Worm (Caenorhabditis elegans): ENCODE data around the gene F32G8.2.

The F32G8.2 gene

ce11 chrV:10549717-10550116, at the start of gene F32G8.2:
Gene F32G8.2 (plus strand): TSS chrV:10550017.
- TF ChIP-seq ceh-14 (tag; optimal IDR thresholded peaks at IDR 0.05) (no peak), zip-5 (tag; optimal IDR thresholded peaks at IDR 0.05) (no peak), pros-1 (tag; optimal IDR thresholded peaks at IDR 0.05) (no peak), hlh-30 (tag; optimal IDR thresholded peaks at IDR 0.05; ENCODE audit: insufficient read depth) (no peak), ceh-30 (tag; optimal IDR thresholded peaks at IDR 0.05) (no peak), unc-42 (tag; optimal IDR thresholded peaks at IDR 0.05) (no peak), nhr-232 (tag; optimal IDR thresholded peaks at IDR 0.05) (no peak), ttx-3 (tag; optimal IDR thresholded peaks at IDR 0.05) (no peak), hlh-15 (tag; optimal IDR thresholded peaks at IDR 0.05) (no peak), ceh-9 (tag; optimal IDR thresholded peaks at IDR 0.05) (no peak), hlh-8 (tag; optimal IDR thresholded peaks at IDR 0.05) (no peak), ceh-31 (tag; optimal IDR thresholded peaks at IDR 0.05) (no peak), ceh-6 (GFP tag; optimal IDR thresholded peaks at IDR 0.05) (no peak), pqm-1 (tag; optimal IDR thresholded peaks at IDR 0.05) (no peak)

- no peak for TF ChIP-seq ztf-16 (tag; optimal IDR thresholded peaks at IDR 0.05)
- TF ChIP-seq che-1 (tag; optimal IDR thresholded peaks at IDR 0.05): no peak
- TF ChIP-seq hlh-8 (tag; optimal IDR thresholded peaks at IDR 0.05): no peak
- TF ChIP-seq ref-2 (tag; optimal IDR thresholded peaks at IDR 0.05): no peak
- TF ChIP-seq dve-1 (tag; optimal IDR thresholded peaks at IDR 0.05): no peak
- no peak for TF ChIP-seq ceh-24 (tag; optimal IDR thresholded peaks at IDR 0.05)
Measured at ce11 chrV:10501295-10501694, 48.5 kb upstream of the F32G8.2 start, which contains the start of gene C35A5.3. Gene C35A5.3 (minus strand): TSS chrV:10501395.

- TF ChIP-seq C08G9.2 (tag; optimal IDR thresholded peaks at IDR 0.05) (no peak), fax-1 (tag; optimal IDR thresholded peaks at IDR 0.05) (no peak), unc-42 (tag; optimal IDR thresholded peaks at IDR 0.05) (no peak), unc-3 (GFP tag; conservative IDR thresholded peaks at IDR 0.05) (no peak), unc-3 (tag; optimal IDR thresholded peaks at IDR 0.05) (no peak), pros-1 (tag; optimal IDR thresholded peaks at IDR 0.05) (no peak)
Measured at ce11 chrV:10503011-10503410, 46.8 kb upstream of the F32G8.2 start, which contains the start of gene C35A5.11. Gene C35A5.11 (minus strand): TSS chrV:10503111.

- TF ChIP-seq Y22D7AL.16 (tag; optimal IDR thresholded peaks at IDR 0.05) (no peak), ceh-18 (tag; optimal IDR thresholded peaks at IDR 0.05) (no peak), unc-3 (GFP tag; conservative IDR thresholded peaks at IDR 0.05) (no peak), unc-3 (tag; optimal IDR thresholded peaks at IDR 0.05) (no peak), elt-2 (tag; optimal IDR thresholded peaks at IDR 0.05) (no peak), odd-2 (tag; optimal IDR thresholded peaks at IDR 0.05) (no peak), pros-1 (tag; optimal IDR thresholded peaks at IDR 0.05) (no peak), pat-9 (tag; optimal IDR thresholded peaks at IDR 0.05) (no peak), hlh-6 (tag; optimal IDR thresholded peaks at IDR 0.05) (no peak), fkh-10 (GFP tag; optimal IDR thresholded peaks at IDR 0.05) (no peak), F13H6.1 (tag; optimal IDR thresholded peaks at IDR 0.05) (no peak), che-1 (tag; optimal IDR thresholded peaks at IDR 0.05) (no peak), fax-1 (tag; optimal IDR thresholded peaks at IDR 0.05) (no peak), fkh-6 (tag; optimal IDR thresholded peaks at IDR 0.05) (no peak), nhr-11 (tag; optimal IDR thresholded peaks at IDR 0.05) (no peak)
Measured at ce11 chrV:10503893-10504292, 45.9 kb upstream of the F32G8.2 start, which contains the start of gene C35A5.10. Gene C35A5.10 (plus strand): TSS chrV:10504193.

ce11 chrV:10505553-10505952, 44.3 kb upstream of the F32G8.2 start, which contains the start of gene C35A5.5:
Gene C35A5.5 (plus strand): TSS chrV:10505853.
- TF ChIP-seq K09A11.1 (tag; optimal IDR thresholded peaks at IDR 0.05; ENCODE audit: insufficient read depth) (no peak), C38D4.7 (GFP tag; optimal IDR thresholded peaks at IDR 0.05) (no peak), hlh-6 (tag; optimal IDR thresholded peaks at IDR 0.05) (no peak), pqm-1 (tag; optimal IDR thresholded peaks at IDR 0.05) (no peak), unc-86 (tag; optimal IDR thresholded peaks at IDR 0.05) (no peak), syd-9 (tag; optimal IDR thresholded peaks at IDR 0.05) (no peak), nfya-1 (tag; optimal IDR thresholded peaks at IDR 0.05) (no peak), ahr-1 (tag; optimal IDR thresholded peaks at IDR 0.05) (no peak), eyg-1 (tag; optimal IDR thresholded peaks at IDR 0.05) (no peak), mec-3 (tag; optimal IDR thresholded peaks at IDR 0.05; ENCODE audit: borderline replicate concordance) (no peak), che-1 (tag; optimal IDR thresholded peaks at IDR 0.05) (no peak), elt-4 (tag; optimal IDR thresholded peaks at IDR 0.05) (no peak), ceh-14 (tag; optimal IDR thresholded peaks at IDR 0.05) (no peak)

Data from whole organism, late embryonic.